Worm (Caenorhabditis elegans): Measurements from ENCODE around the gene ZC196.8.
"Not testable (repeated sequence)": the region's sequence is repeated elsewhere in the genome, so short reads cannot be mapped to it uniquely, and the experiment has no call there.

ZC196.8 gene

DNA sequence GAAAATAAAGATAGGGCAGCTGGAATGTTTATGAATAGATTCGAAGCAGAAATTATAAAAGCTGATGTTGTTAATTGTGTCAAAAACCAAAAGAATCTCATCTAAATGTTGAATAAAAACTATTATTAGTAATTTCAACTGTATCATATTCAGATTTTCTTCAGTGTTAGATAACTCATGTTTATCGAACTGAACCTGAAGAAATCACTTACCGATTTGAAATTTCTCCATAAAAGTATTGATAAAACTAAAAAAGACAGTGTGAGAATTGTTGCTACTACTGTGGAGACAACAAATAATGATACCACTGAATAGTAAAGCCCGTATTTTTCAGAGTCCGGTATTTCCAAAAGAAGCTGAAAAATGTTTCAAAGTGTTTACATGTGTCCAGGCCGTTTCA is at the start of gene ZC196.8:
TSS of gene ZC196.8 (minus strand) at position 101 of the 400 bp plus-strand sequence.
- not testable (repeated sequence) for TF ChIP-seq cog-1 (tag; optimal IDR thresholded peaks at IDR 0.05); tab-1 (GFP tag; IDR thresholded peaks at IDR 0.05); klf-2 (GFP tag; conservative IDR thresholded peaks at IDR 0.05)

DNA sequence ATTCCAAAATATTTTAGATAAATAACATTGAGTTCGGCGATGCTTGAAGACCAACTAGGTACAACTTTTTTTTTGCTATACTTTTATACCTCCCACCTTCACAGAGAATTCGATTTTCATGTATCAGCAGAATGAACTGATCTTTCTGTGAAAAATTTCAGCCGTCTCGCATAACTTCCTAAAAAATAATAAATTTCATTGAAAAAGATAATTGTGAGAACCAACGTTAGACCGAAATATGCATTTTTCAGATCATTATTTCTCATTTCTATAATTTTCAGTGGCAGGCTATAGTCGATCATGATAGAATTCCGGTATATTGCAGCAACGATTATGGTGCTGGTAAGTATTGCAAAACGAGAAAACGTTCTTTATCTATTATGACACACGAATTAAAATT is 49.5 kb upstream of the ZC196.8 start, which contains the start of gene srx-115:
TSS of gene srx-115 (plus strand) at position 301 of the 400 bp plus-strand sequence.
- TF ChIP-seq med-1 (GFP tag; optimal IDR thresholded peaks at IDR 0.05; ENCODE audit: insufficient read depth) (no peak), ref-1 (GFP tag; conservative IDR thresholded peaks at IDR 0.05) (no peak), cog-1 (tag; optimal IDR thresholded peaks at IDR 0.05) (no peak), ztf-29 (GFP tag; IDR thresholded peaks at IDR 0.05) (no peak), flt-1 (GFP tag; IDR thresholded peaks at IDR 0.05) (no peak), ztf-23 (GFP tag; IDR thresholded peaks at IDR 0.05) (no peak), tab-1 (GFP tag; IDR thresholded peaks at IDR 0.05) (no peak), T22C8.4 (GFP tag; IDR thresholded peaks at IDR 0.05) (no peak), klf-2 (GFP tag; conservative IDR thresholded peaks at IDR 0.05) (no peak)

DNA sequence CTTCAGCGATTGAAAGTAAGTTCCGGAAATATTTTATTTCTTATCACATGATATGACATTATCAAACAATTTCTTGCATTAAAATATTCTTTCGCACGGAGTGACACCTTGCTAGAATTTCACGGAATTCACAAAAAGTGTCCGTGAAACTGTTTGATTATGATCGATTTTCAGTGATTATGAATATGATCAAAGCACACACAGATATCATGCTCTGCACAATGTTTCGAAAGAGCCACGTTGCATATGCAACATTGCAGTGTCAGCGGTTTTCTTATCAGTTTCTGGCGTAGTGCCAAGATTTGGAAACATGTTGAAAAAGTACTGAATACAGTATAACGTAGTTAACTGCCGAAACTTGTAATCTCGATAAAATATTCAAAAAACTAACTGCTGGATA is 47.1 kb upstream of the ZC196.8 start:
- TF ChIP-seq cog-1 (tag; optimal IDR thresholded peaks at IDR 0.05) (no peak), ztf-29 (GFP tag; IDR thresholded peaks at IDR 0.05) (no peak), flt-1 (GFP tag; IDR thresholded peaks at IDR 0.05) (no peak), T22C8.4 (GFP tag; IDR thresholded peaks at IDR 0.05) (no peak), klf-2 (GFP tag; conservative IDR thresholded peaks at IDR 0.05) (no peak), ref-1 (GFP tag; conservative IDR thresholded peaks at IDR 0.05) (no peak), ztf-23 (GFP tag; IDR thresholded peaks at IDR 0.05) (no peak), tab-1 (GFP tag; IDR thresholded peaks at IDR 0.05) (no peak), med-1 (GFP tag; optimal IDR thresholded peaks at IDR 0.05; ENCODE audit: insufficient read depth) (no peak)

DNA sequence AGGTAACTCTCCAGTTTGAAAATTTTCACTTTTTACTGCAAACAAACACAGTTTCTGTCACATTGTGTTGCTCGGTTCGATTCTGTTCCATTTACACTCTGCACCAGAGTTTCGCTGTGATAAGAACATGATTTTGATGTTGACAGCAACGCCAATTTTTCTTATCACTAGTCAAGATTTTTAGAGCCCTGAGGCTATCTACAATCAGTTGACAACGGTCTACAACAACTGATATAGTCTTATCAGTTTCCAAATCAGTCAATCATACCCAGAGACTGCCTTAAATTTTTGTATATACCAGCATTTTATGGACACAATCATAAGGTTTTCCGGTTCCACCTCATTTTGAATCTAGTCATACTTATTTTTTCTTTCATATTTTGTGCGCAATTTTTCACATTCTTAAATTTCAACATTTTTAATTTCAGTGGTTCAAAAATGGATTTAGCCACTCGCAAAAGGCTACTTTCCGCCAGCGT is 46.5 kb upstream of the ZC196.8 start, which contains the start of gene B0507.3:
TSS of gene B0507.3 (plus strand) at position 429 of the 479 bp plus-strand sequence.
- TF ChIP-seq ref-1 (GFP tag; conservative IDR thresholded peaks at IDR 0.05) (no peak), flt-1 (GFP tag; IDR thresholded peaks at IDR 0.05) (no peak), klf-2 (GFP tag; conservative IDR thresholded peaks at IDR 0.05) (no peak), cog-1 (tag; optimal IDR thresholded peaks at IDR 0.05) (no peak), tab-1 (GFP tag; IDR thresholded peaks at IDR 0.05) (no peak), ztf-23 (GFP tag; IDR thresholded peaks at IDR 0.05) (no peak), T22C8.4 (GFP tag; IDR thresholded peaks at IDR 0.05) (no peak), ztf-29 (GFP tag; IDR thresholded peaks at IDR 0.05) (no peak), med-1 (GFP tag; optimal IDR thresholded peaks at IDR 0.05; ENCODE audit: insufficient read depth) (no peak)

- TF ChIP-seq tab-1 (GFP tag; IDR thresholded peaks at IDR 0.05): no peak
- no peak for TF ChIP-seq ztf-23 (GFP tag; IDR thresholded peaks at IDR 0.05)
- TF ChIP-seq klf-2 (GFP tag; conservative IDR thresholded peaks at IDR 0.05): no peak
- TF ChIP-seq ref-1 (GFP tag; conservative IDR thresholded peaks at IDR 0.05): no peak
- no peak for TF ChIP-seq ztf-29 (GFP tag; IDR thresholded peaks at IDR 0.05)
- TF ChIP-seq med-1 (GFP tag; optimal IDR thresholded peaks at IDR 0.05; ENCODE audit: insufficient read depth): no peak
- no peak for TF ChIP-seq T22C8.4 (GFP tag; IDR thresholded peaks at IDR 0.05)
- TF ChIP-seq flt-1 (GFP tag; IDR thresholded peaks at IDR 0.05): no peak
- TF ChIP-seq cog-1 (tag; optimal IDR thresholded peaks at IDR 0.05): no peak
These were observed 45.4 kb upstream of the ZC196.8 start for ce11 chrV:8767493-8767892.

DNA sequence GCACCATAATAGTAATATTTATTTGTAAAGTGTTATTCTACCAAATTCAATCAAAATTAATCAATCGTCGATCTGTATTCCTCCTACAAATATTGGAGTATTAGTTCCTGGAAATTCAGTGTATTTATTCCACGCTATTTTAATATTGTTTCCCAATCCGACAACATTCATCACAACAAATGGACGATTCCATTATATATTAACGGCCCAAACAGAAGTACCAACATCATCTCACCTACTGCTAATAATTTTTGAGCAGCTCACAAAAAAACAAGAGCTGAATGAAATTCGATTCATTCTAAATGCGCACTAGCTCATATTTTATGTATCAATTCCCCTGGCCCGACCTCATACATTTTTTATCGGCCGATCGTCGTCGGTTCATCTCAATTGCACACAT is 45.0 kb upstream of the ZC196.8 start:
- TF ChIP-seq flt-1 (GFP tag; IDR thresholded peaks at IDR 0.05): no peak
- TF ChIP-seq ref-1 (GFP tag; conservative IDR thresholded peaks at IDR 0.05): no peak
- TF ChIP-seq tab-1 (GFP tag; IDR thresholded peaks at IDR 0.05): no peak
- TF ChIP-seq med-1 (GFP tag; optimal IDR thresholded peaks at IDR 0.05; ENCODE audit: insufficient read depth): no peak
- TF ChIP-seq klf-2 (GFP tag; conservative IDR thresholded peaks at IDR 0.05): no peak
- no peak for TF ChIP-seq cog-1 (tag; optimal IDR thresholded peaks at IDR 0.05)
- TF ChIP-seq T22C8.4 (GFP tag; IDR thresholded peaks at IDR 0.05): no peak
- TF ChIP-seq ztf-29 (GFP tag; IDR thresholded peaks at IDR 0.05): no peak
- no peak for TF ChIP-seq ztf-23 (GFP tag; IDR thresholded peaks at IDR 0.05)

ce11 chrV:8765938-8766337 is 43.9 kb upstream of the ZC196.8 start, which contains the start of gene B0507.9:
Gene B0507.9 (minus strand): TSS chrV:8766038.
- TF ChIP-seq flt-1 (GFP tag; IDR thresholded peaks at IDR 0.05): no peak
- TF ChIP-seq ref-1 (GFP tag; conservative IDR thresholded peaks at IDR 0.05): no peak
- no peak for TF ChIP-seq ztf-23 (GFP tag; IDR thresholded peaks at IDR 0.05)

- no peak for TF ChIP-seq flt-1 (GFP tag; IDR thresholded peaks at IDR 0.05)
- TF ChIP-seq tab-1 (GFP tag; IDR thresholded peaks at IDR 0.05): no peak
- no peak for TF ChIP-seq ztf-23 (GFP tag; IDR thresholded peaks at IDR 0.05)
- no peak for TF ChIP-seq klf-2 (GFP tag; conservative IDR thresholded peaks at IDR 0.05)
- no peak for TF ChIP-seq ztf-29 (GFP tag; IDR thresholded peaks at IDR 0.05)
- no peak for TF ChIP-seq ref-1 (GFP tag; conservative IDR thresholded peaks at IDR 0.05)
- TF ChIP-seq cog-1 (tag; optimal IDR thresholded peaks at IDR 0.05): no peak
- TF ChIP-seq T22C8.4 (GFP tag; IDR thresholded peaks at IDR 0.05): no peak
- no peak for TF ChIP-seq med-1 (GFP tag; optimal IDR thresholded peaks at IDR 0.05; ENCODE audit: insufficient read depth)
These were observed 40.8 kb upstream of the ZC196.8 start, which contains the start of gene B0507.8 for ce11 chrV:8762861-8763260. Gene B0507.8 (minus strand): TSS chrV:8762961.

ce11 chrV:8760416-8760815 is 38.4 kb upstream of the ZC196.8 start, which contains the start of gene ddn-1:
Gene ddn-1 (minus strand): TSS chrV:8760516.
- TF ChIP-seq ztf-23 (GFP tag; IDR thresholded peaks at IDR 0.05) (no peak), ref-1 (GFP tag; conservative IDR thresholded peaks at IDR 0.05) (no peak), T22C8.4 (GFP tag; IDR thresholded peaks at IDR 0.05) (no peak), tab-1 (GFP tag; IDR thresholded peaks at IDR 0.05) (no peak), flt-1 (GFP tag; IDR thresholded peaks at IDR 0.05) (no peak), med-1 (GFP tag; optimal IDR thresholded peaks at IDR 0.05; ENCODE audit: insufficient read depth) (no peak), klf-2 (GFP tag; conservative IDR thresholded peaks at IDR 0.05) (no peak), ztf-29 (GFP tag; IDR thresholded peaks at IDR 0.05) (no peak)

DNA sequence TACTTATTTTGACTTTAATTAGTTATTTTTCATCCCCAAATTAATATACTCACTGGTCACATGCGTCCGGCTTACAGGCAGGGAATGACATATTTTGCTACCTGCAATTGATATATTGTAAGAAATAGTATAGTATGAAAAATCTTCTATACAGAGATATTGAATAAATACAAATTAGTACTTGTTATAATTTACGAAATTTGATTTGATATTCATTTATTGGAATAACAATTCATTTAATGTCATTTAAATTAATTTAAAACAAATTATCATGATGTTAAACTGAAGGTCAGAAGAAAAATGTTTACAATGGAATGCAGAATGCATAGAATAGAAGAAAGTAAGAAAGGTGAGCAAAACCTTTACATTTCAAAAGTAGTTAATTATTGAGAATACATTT is 36.6 kb upstream of the ZC196.8 start, which contains the start of gene B0507.7:
TSS of gene B0507.7 (minus strand) at position 101 of the 400 bp plus-strand sequence.
- no peak for TF ChIP-seq flt-1 (GFP tag; IDR thresholded peaks at IDR 0.05)

Measured in whole organism, midembryonic.